Worm (Caenorhabditis elegans): Measurements from ENCODE around the gene D1005.6.
A peak's percentile ranks its signal among the peaks of the same experiment; 100 is the strongest.

The D1005.6 gene

ce11 chrX:1501752-1502151 lies 37.2 kb upstream of the D1005.6 start, which contains the start of gene F09E10.7:
Gene F09E10.7, minus strand, starts transcription at chrX:1501852.
- TF ChIP-seq ama-1 (optimal IDR thresholded peaks at IDR 0.05) (no peak), ceh-36 (tag; optimal IDR thresholded peaks at IDR 0.05) (no peak)

DNA sequence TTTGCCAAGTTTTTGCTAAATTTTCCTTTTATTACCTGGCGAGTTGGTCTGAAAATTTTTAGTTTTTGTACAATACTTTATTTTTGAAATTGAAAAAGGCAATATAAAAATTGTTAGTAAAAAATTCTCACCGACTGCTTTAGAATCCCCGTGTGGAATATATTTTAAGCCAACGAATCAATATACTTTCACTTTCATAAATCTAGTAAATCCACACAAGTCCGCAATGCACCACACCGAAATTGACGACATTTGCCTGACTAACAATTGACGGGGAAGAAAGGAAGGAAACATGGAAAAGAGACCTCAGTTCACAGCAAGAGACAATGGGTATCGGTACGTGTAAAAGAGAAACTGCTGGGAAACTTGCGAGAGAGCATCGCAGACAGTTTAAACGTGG lies 34.9 kb upstream of the D1005.6 start:
- no peak for TF ChIP-seq sea-1 (GFP tag; conservative IDR thresholded peaks at IDR 0.05)

DNA sequence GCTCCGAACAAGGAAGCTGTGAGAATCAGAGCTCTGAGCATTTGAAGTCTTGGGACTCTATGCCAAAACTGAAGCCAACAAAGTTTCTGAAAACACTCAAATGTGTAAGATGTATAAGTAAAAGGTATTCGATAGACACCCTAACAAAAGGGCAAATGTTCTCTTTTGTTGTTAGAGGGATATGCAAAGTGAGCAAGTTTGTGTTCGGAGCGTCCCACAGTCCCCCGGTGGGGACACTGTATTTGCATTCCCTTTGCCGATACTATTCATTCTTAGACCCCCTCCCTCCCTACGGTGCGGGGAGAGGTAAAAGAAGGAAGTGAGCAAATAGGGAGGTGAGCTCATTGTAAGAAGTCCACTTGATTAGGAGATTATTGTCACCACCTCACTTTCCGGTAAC lies 33.0 kb upstream of the D1005.6 start, which contains the start of gene F09E10.6:
F09E10.6 (minus strand) TSS at position 101 of the 400 bp plus-strand sequence.
- TF ChIP-seq hmbx-1 (tag; optimal IDR thresholded peaks at IDR 0.05) (no peak), tbx-11 (GFP tag; IDR thresholded peaks at IDR 0.05) (no peak), pes-1 (GFP tag; IDR thresholded peaks at IDR 0.05) (no peak), sea-1 (GFP tag; conservative IDR thresholded peaks at IDR 0.05) (no peak), flt-1 (GFP tag; IDR thresholded peaks at IDR 0.05) (no peak), tbx-37 (GFP tag; conservative IDR thresholded peaks at IDR 0.05) (no peak), tra-4 (tag; optimal IDR thresholded peaks at IDR 0.05) (no peak), aly-1 (tag; optimal IDR thresholded peaks at IDR 0.05) (no peak), hmg-4 (GFP tag; optimal IDR thresholded peaks at IDR 0.05) (no peak), scrt-1 (GFP tag; IDR thresholded peaks at IDR 0.05) (no peak), ets-7 (tag; optimal IDR thresholded peaks at IDR 0.05) (no peak), hnd-1 (tag; optimal IDR thresholded peaks at IDR 0.05) (no peak), ama-1 (optimal IDR thresholded peaks at IDR 0.05) (no peak), ceh-36 (tag; optimal IDR thresholded peaks at IDR 0.05) (no peak), ceh-13 (GFP tag; optimal IDR thresholded peaks at IDR 0.05) (no peak), B0310.2 (tag; optimal IDR thresholded peaks at IDR 0.05) (no peak), F13C5.2 (tag; optimal IDR thresholded peaks at IDR 0.05) (no peak)

ce11 chrX:1495980-1496379 lies 31.4 kb upstream of the D1005.6 start:
- TF ChIP-seq ama-1 (optimal IDR thresholded peaks at IDR 0.05), result no peak
- TF ChIP-seq ceh-36 (tag; optimal IDR thresholded peaks at IDR 0.05), result peak; percentile 63

DNA sequence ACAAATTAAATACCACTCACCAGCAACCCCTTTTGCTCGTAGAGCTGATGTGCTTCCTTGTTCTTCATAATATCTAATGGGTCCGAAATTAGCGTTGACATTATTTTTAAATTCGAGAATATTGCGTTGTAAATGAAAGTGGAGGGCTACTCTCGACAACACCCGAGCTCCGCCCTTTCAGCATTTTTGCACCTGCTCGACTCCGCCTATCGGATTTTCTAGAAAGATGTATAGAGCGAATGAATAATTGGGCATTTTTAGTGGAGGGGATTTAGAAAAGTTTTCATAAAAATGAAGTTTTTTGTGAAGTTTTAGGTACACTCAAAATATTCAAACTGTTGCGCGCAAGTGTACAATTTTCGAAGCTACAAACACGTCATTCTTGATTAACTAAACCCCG lies 29.7 kb upstream of the D1005.6 start, which contains the start of gene F09E10.5:
F09E10.5 (minus strand) TSS at position 101 of the 400 bp plus-strand sequence.
- TF ChIP-seq tra-4 (tag; optimal IDR thresholded peaks at IDR 0.05), result no peak
- TF ChIP-seq hmbx-1 (tag; optimal IDR thresholded peaks at IDR 0.05), result no peak
- TF ChIP-seq aly-1 (tag; optimal IDR thresholded peaks at IDR 0.05), result no peak
- no peak for TF ChIP-seq flt-1 (GFP tag; IDR thresholded peaks at IDR 0.05)
- no peak for TF ChIP-seq pes-1 (GFP tag; IDR thresholded peaks at IDR 0.05)
- no peak for TF ChIP-seq tbx-37 (GFP tag; conservative IDR thresholded peaks at IDR 0.05)
- TF ChIP-seq hmg-4 (GFP tag; optimal IDR thresholded peaks at IDR 0.05), result no peak
- no peak for TF ChIP-seq ceh-36 (tag; optimal IDR thresholded peaks at IDR 0.05)
- TF ChIP-seq F13C5.2 (tag; optimal IDR thresholded peaks at IDR 0.05), result no peak
- no peak for TF ChIP-seq scrt-1 (GFP tag; IDR thresholded peaks at IDR 0.05)
- TF ChIP-seq ceh-13 (GFP tag; optimal IDR thresholded peaks at IDR 0.05), result no peak

- no peak for TF ChIP-seq tbx-11 (GFP tag; IDR thresholded peaks at IDR 0.05)
- TF ChIP-seq F13C5.2 (tag; optimal IDR thresholded peaks at IDR 0.05), result no peak
- no peak for TF ChIP-seq ceh-36 (tag; optimal IDR thresholded peaks at IDR 0.05)
Measured at ce11 chrX:1492174-1492573, 27.6 kb upstream of the D1005.6 start.

- TF ChIP-seq B0310.2 (tag; optimal IDR thresholded peaks at IDR 0.05) (no peak), sea-1 (GFP tag; conservative IDR thresholded peaks at IDR 0.05) (no peak), tbx-11 (GFP tag; IDR thresholded peaks at IDR 0.05) (no peak), ets-7 (tag; optimal IDR thresholded peaks at IDR 0.05) (no peak), aly-1 (tag; optimal IDR thresholded peaks at IDR 0.05) (no peak)
Measured at ce11 chrX:1491036-1491435, 26.4 kb upstream of the D1005.6 start.

DNA sequence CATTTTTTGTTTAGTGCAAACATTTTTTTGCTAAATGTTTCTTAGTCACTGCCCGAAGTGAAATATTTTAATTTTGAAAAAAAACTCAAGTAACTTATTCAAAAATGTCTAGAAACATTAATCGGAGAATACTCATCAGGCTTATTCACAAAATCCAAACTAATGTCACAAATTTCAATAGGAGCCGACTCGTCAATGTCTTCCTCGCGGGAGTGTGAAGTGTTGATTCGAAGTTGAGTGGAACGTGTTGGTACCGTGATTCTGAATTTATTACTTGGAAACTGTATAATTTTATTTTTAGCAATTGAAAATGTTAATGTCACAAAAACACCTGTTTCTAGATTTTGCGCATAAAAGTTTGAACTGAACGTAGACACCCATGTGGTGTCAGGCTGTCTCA lies 25.0 kb upstream of the D1005.6 start:
- TF ChIP-seq ama-1 (optimal IDR thresholded peaks at IDR 0.05), result no peak

DNA sequence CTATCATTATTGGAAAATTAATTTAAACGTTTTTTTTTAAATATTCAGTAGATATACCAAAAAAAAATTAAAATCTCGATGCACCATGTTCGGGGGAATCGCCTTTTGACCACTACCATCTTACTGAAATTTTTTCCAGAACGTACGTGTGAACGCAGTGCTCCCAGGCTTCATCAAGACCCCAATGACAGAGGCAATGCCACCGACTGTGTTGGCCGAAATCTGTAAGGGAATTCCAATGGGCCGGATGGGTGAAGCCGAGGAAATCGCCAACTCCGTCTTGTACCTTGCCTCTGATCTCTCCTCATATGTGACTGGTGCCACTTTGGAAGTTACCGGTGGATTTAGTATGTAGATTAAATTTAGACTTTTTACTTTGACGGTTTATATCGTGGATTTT lies 24.2 kb upstream of the D1005.6 start:
- no peak for TF ChIP-seq ets-7 (tag; optimal IDR thresholded peaks at IDR 0.05)
- no peak for TF ChIP-seq hnd-1 (tag; optimal IDR thresholded peaks at IDR 0.05)
- TF ChIP-seq scrt-1 (GFP tag; IDR thresholded peaks at IDR 0.05), result no peak
- no peak for TF ChIP-seq ceh-36 (tag; optimal IDR thresholded peaks at IDR 0.05)
- no peak for TF ChIP-seq ceh-13 (GFP tag; optimal IDR thresholded peaks at IDR 0.05)
- TF ChIP-seq aly-1 (tag; optimal IDR thresholded peaks at IDR 0.05), result no peak
- no peak for TF ChIP-seq tbx-11 (GFP tag; IDR thresholded peaks at IDR 0.05)
- TF ChIP-seq tra-4 (tag; optimal IDR thresholded peaks at IDR 0.05), result no peak
- TF ChIP-seq ama-1 (optimal IDR thresholded peaks at IDR 0.05), result no peak
- no peak for TF ChIP-seq hmg-4 (GFP tag; optimal IDR thresholded peaks at IDR 0.05)
- no peak for TF ChIP-seq B0310.2 (tag; optimal IDR thresholded peaks at IDR 0.05)
- TF ChIP-seq tbx-37 (GFP tag; conservative IDR thresholded peaks at IDR 0.05), result no peak
- no peak for TF ChIP-seq hmbx-1 (tag; optimal IDR thresholded peaks at IDR 0.05)
- no peak for TF ChIP-seq pes-1 (GFP tag; IDR thresholded peaks at IDR 0.05)
- TF ChIP-seq F13C5.2 (tag; optimal IDR thresholded peaks at IDR 0.05), result no peak
- no peak for TF ChIP-seq sea-1 (GFP tag; conservative IDR thresholded peaks at IDR 0.05)
- TF ChIP-seq flt-1 (GFP tag; IDR thresholded peaks at IDR 0.05), result no peak

DNA sequence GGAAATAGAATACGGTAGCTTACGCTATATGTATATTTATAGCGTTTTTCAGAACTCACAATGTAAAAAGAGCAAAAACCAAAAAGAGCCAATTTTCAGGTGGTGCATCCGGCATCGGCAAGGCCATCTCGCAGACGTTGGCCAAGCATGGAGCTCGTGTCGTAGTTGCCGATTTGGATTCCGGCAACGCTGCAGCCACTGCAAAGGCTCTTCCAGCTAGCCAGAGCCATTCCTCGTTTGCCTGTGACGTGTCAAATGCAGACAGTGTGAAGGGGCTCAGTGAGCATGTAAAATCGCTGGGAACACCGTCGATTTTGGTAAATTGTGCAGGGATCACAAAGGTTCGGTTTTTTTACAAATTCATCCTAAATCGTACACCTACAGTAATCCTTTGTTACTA lies 22.5 kb upstream of the D1005.6 start:
- TF ChIP-seq pes-1 (GFP tag; IDR thresholded peaks at IDR 0.05) (no peak), ets-7 (tag; optimal IDR thresholded peaks at IDR 0.05) (no peak), tra-4 (tag; optimal IDR thresholded peaks at IDR 0.05) (no peak), hnd-1 (tag; optimal IDR thresholded peaks at IDR 0.05) (no peak), aly-1 (tag; optimal IDR thresholded peaks at IDR 0.05) (no peak), tbx-37 (GFP tag; conservative IDR thresholded peaks at IDR 0.05) (no peak), hmg-4 (GFP tag; optimal IDR thresholded peaks at IDR 0.05) (no peak), ama-1 (optimal IDR thresholded peaks at IDR 0.05) (no peak)

All from whole organism, early embryonic.